Fruit fly (Drosophila melanogaster) whole organism, embryonic: ENCODE measurements around the gene Fer3HCH.

Experiments
- Abd-B ChIP-seq: fragments of 200-800 bp; sonication (Bioruptor generic); optimal IDR thresholded peaks from 2 replicates; lab custom pipeline; 2018; ENCODE audit warnings: missing biosample characterization, mild to moderate bottlenecking, missing genetic modification characterization, moderate library complexity
- B-H1 ChIP-seq: fragments of 200-800 bp; sonication (Bioruptor generic); IDR thresholded peaks from 3 replicates; pipeline ENCODE4 v1.3.6; 2022; ENCODE audit warnings: missing biosample characterization, missing genetic modification characterization
- B-H2 ChIP-seq: fragments of 200-800 bp; sonication (Bioruptor generic); optimal IDR thresholded peaks from 2 replicates; lab custom pipeline; 2018; ENCODE audit warnings: missing biosample characterization, mild to moderate bottlenecking, missing genetic modification characterization
- BtbVII ChIP-seq: fragments of 200-800 bp; sonication (Bioruptor generic); optimal IDR thresholded peaks from 3 replicates; lab custom pipeline; 2017; ENCODE audit warnings: missing biosample characterization, mild to moderate bottlenecking, missing genetic modification characterization
- CG10321 ChIP-seq: fragments of 200-800 bp; sonication (Bioruptor generic); IDR thresholded peaks from 2 replicates; pipeline ENCODE4 v1.3.6; 2022; ENCODE audit warnings: missing biosample characterization, missing genetic modification characterization
- CG11695 ChIP-seq: fragments of 200-800 bp; sonication (Bioruptor generic); IDR thresholded peaks from 3 replicates; pipeline ENCODE4 v1.3.6; 2022; ENCODE audit warnings: missing biosample characterization, missing genetic modification characterization
- CG12219 ChIP-seq: fragments of 200-800 bp; sonication (Bioruptor generic); optimal IDR thresholded peaks from 3 replicates; lab custom pipeline; 2018; ENCODE audit warnings: missing biosample characterization, mild to moderate bottlenecking, missing genetic modification characterization
- CG1233 ChIP-seq: fragments of 200-800 bp; sonication (Bioruptor generic); optimal IDR thresholded peaks from 4 replicates; lab custom pipeline; 2018; ENCODE audit warnings: missing biosample characterization, mild to moderate bottlenecking, missing genetic modification characterization
- CG13287 ChIP-seq: fragments of 200-800 bp; sonication (Bioruptor generic); IDR thresholded peaks from 2 replicates; pipeline ENCODE4 v1.3.6; 2022; ENCODE audit warnings: missing biosample characterization, missing genetic modification characterization; ENCODE audit not compliant: partially characterized antibody
- CG13296 ChIP-seq: fragments of 200-800 bp; sonication (Bioruptor generic); optimal IDR thresholded peaks from 3 replicates; lab custom pipeline; 2018; ENCODE audit warnings: missing biosample characterization, mild to moderate bottlenecking, missing genetic modification characterization
- CG14050 ChIP-seq: fragments of 200-800 bp; sonication (Bioruptor generic); IDR thresholded peaks from 3 replicates; pipeline ENCODE4 v1.3.6; 2022; ENCODE audit warnings: missing biosample characterization, missing genetic modification characterization
- CG17568 ChIP-seq: fragments of 200-800 bp; sonication (Bioruptor generic); optimal IDR thresholded peaks from 2 replicates; lab custom pipeline; 2018; ENCODE audit warnings: missing biosample characterization, mild to moderate bottlenecking, missing genetic modification characterization, moderate library complexity
- CG17612 ChIP-seq: fragments of 200-800 bp; sonication (Bioruptor generic); IDR thresholded peaks from 2 replicates; pipeline ENCODE4 v1.3.6; 2022; ENCODE audit warnings: missing biosample characterization, missing genetic modification characterization
- CG18011 ChIP-seq: fragments of 200-800 bp; sonication (Bioruptor generic); optimal IDR thresholded peaks from 2 replicates; lab custom pipeline; 2017; ENCODE audit warnings: missing biosample characterization, missing genetic modification characterization, mild to moderate bottlenecking, moderate library complexity, missing genotype
- CG2678 ChIP-seq: fragments of 200-800 bp; sonication (Bioruptor generic); optimal IDR thresholded peaks from 3 replicates; lab custom pipeline; 2019; ENCODE audit warnings: missing biosample characterization, mild to moderate bottlenecking, missing genetic modification characterization, moderate library complexity
- CG3281 ChIP-seq: fragments of 200-800 bp; sonication (Bioruptor generic); optimal IDR thresholded peaks from 3 replicates; lab custom pipeline; 2017; ENCODE audit warnings: missing biosample characterization, mild to moderate bottlenecking, missing genetic modification characterization
- CG34376 ChIP-seq: fragments of 200-800 bp; sonication (Bioruptor generic); optimal IDR thresholded peaks from 2 replicates; lab custom pipeline; 2018; ENCODE audit warnings: missing biosample characterization, mild to moderate bottlenecking, missing genetic modification characterization
- CG34422 ChIP-seq: fragments of 200-800 bp; sonication (Bioruptor generic); IDR thresholded peaks from 3 replicates; pipeline ENCODE4 v1.3.6; 2022; ENCODE audit warnings: missing biosample characterization, missing genetic modification characterization
- CG4730 ChIP-seq: fragments of 200-800 bp; sonication (Bioruptor generic); IDR thresholded peaks from 2 replicates; pipeline ENCODE4 v1.3.6; 2022; ENCODE audit warnings: missing biosample characterization, missing genetic modification characterization
- CG6813 ChIP-seq: fragments of 200-800 bp; sonication (Bioruptor generic); optimal IDR thresholded peaks from 2 replicates; lab custom pipeline; 2017; ENCODE audit warnings: missing biosample characterization, missing genetic modification characterization, mild to moderate bottlenecking, moderate library complexity, missing genetic modification reagents
- CG7372 ChIP-seq: fragments of 200-800 bp; sonication (Bioruptor generic); IDR thresholded peaks from 2 replicates; pipeline ENCODE4 v1.3.6; 2022; ENCODE audit warnings: missing biosample characterization, missing genetic modification characterization
- CG7839 ChIP-seq: fragments of 200-800 bp; sonication (Bioruptor generic); optimal IDR thresholded peaks from 3 replicates; lab custom pipeline; 2018; ENCODE audit warnings: missing biosample characterization, mild to moderate bottlenecking, missing genetic modification characterization, moderate library complexity
- CG9817 ChIP-seq: fragments of 200-800 bp; sonication (Bioruptor generic); optimal IDR thresholded peaks from 2 replicates; lab custom pipeline; 2018; ENCODE audit warnings: missing biosample characterization, mild to moderate bottlenecking, missing genetic modification characterization, moderate library complexity
- Chrac-16 ChIP-seq: fragments of 200-800 bp; sonication (Bioruptor generic); optimal IDR thresholded peaks from 3 replicates; lab custom pipeline; 2016; ENCODE audit warnings: missing biosample characterization, missing genetic modification characterization
- D19B ChIP-seq: fragments of 200-800 bp; sonication (Bioruptor generic); optimal IDR thresholded peaks from 2 replicates; lab custom pipeline; 2017; ENCODE audit warnings: missing biosample characterization, mild to moderate bottlenecking, missing genetic modification characterization
- Deaf1 ChIP-seq: fragments of 200-800 bp; optimal IDR thresholded peaks from 3 replicates; lab custom pipeline; 2019; ENCODE audit warnings: missing biosample characterization, mild to moderate bottlenecking, missing genetic modification characterization, moderate library complexity
- Dek ChIP-seq: fragments of 200-800 bp; sonication (Bioruptor generic); optimal IDR thresholded peaks from 3 replicates; lab custom pipeline; 2019; ENCODE audit warnings: missing biosample characterization, mild to moderate bottlenecking, missing genetic modification characterization, moderate library complexity
- Fer1 ChIP-seq: fragments of 200-800 bp; sonication (Bioruptor generic); optimal IDR thresholded peaks from 2 replicates; lab custom pipeline; 2017; ENCODE audit warnings: missing biosample characterization, mild to moderate bottlenecking, missing genetic modification characterization
- GATAe ChIP-seq: fragments of 200-800 bp; sonication (Bioruptor generic); conservative IDR thresholded peaks from 2 replicates; pipeline ENCODE4 v1.3.6; 2022; ENCODE audit warnings: missing biosample characterization, missing genetic modification characterization
- Hr51 ChIP-seq, 2 experiments: fragments of 200-800 bp; sonication (Bioruptor generic); optimal IDR thresholded peaks; 2 replicates in 1 of 2; 3 replicates in 1 of 2; lab custom pipeline; 2016 to 2018; ENCODE audit warnings: missing biosample characterization in 2 of 2, missing genetic modification characterization in 2 of 2, mild to moderate bottlenecking in 1 of 2, moderate library complexity in 1 of 2
- Max ChIP-seq: fragments of 200-800 bp; sonication (Bioruptor generic); optimal IDR thresholded peaks from 2 replicates; lab custom pipeline; 2016; ENCODE audit warnings: missing biosample characterization, mild to moderate bottlenecking, missing genetic modification characterization
- Ssrp ChIP-seq: fragments of 200-800 bp; sonication (Bioruptor generic); optimal IDR thresholded peaks from 2 replicates; lab custom pipeline; 2018; ENCODE audit warnings: missing biosample characterization, mild to moderate bottlenecking, missing genetic modification characterization, moderate library complexity
- caup ChIP-seq: fragments of 200-800 bp; sonication (Bioruptor generic); optimal IDR thresholded peaks from 3 replicates; lab custom pipeline; 2017; ENCODE audit warnings: missing biosample characterization, mild to moderate bottlenecking, missing genetic modification characterization, moderate library complexity; ENCODE audit not compliant: severe bottlenecking
- danr ChIP-seq: fragments of 200-800 bp; sonication (Bioruptor generic); IDR thresholded peaks from 2 replicates; pipeline ENCODE4 v1.3.6; 2022; ENCODE audit warnings: missing biosample characterization, missing genetic modification characterization
- dysf ChIP-seq: fragments of 200-800 bp; sonication (Bioruptor generic); IDR thresholded peaks from 3 replicates; pipeline ENCODE4 v1.3.6; 2022; ENCODE audit warnings: missing biosample characterization, missing genetic modification characterization
- ems ChIP-seq: fragments of 200-800 bp; sonication (Bioruptor generic); optimal IDR thresholded peaks from 3 replicates; lab custom pipeline; 2016; ENCODE audit warnings: missing biosample characterization, missing genetic modification characterization
- gcm ChIP-seq: fragments of 200-800 bp; sonication (Bioruptor generic); optimal IDR thresholded peaks from 2 replicates; lab custom pipeline; 2019; ENCODE audit warnings: missing biosample characterization, mild to moderate bottlenecking, missing genetic modification characterization, moderate library complexity
- grn ChIP-seq: fragments of 200-800 bp; sonication (Bioruptor generic); optimal IDR thresholded peaks from 3 replicates; lab custom pipeline; 2017; ENCODE audit warnings: missing biosample characterization, missing genetic modification characterization
- lab ChIP-seq: fragments of 200-800 bp; sonication (Bioruptor generic); optimal IDR thresholded peaks from 3 replicates; lab custom pipeline; 2017; ENCODE audit warnings: missing biosample characterization, missing genetic modification characterization, mild to moderate bottlenecking, moderate library complexity, missing genetic modification reagents
- lbe ChIP-seq: fragments of 200-800 bp; sonication (Bioruptor generic); optimal IDR thresholded peaks from 2 replicates; lab custom pipeline; 2016; ENCODE audit warnings: missing biosample characterization, mild to moderate bottlenecking, missing genetic modification characterization
- mam ChIP-seq: fragments of 200-800 bp; sonication (Bioruptor generic); optimal IDR thresholded peaks from 3 replicates; lab custom pipeline; 2016; ENCODE audit warnings: missing biosample characterization, missing genetic modification characterization
- mirr ChIP-seq: fragments of 200-800 bp; sonication (Bioruptor generic); optimal IDR thresholded peaks from 3 replicates; lab custom pipeline; 2018; ENCODE audit warnings: missing biosample characterization, mild to moderate bottlenecking, missing genetic modification characterization
- oc ChIP-seq: fragments of 200-800 bp; sonication (Bioruptor generic); optimal IDR thresholded peaks from 2 replicates; lab custom pipeline; 2018; ENCODE audit warnings: missing biosample characterization, mild to moderate bottlenecking, missing genetic modification characterization, moderate library complexity
- ro ChIP-seq: fragments of 200-800 bp; sonication (Bioruptor generic); IDR thresholded peaks from 2 replicates; pipeline ENCODE4 v1.3.6; 2022; ENCODE audit warnings: missing biosample characterization, missing genetic modification characterization
- sim ChIP-seq: fragments of 200-800 bp; sonication (Bioruptor generic); IDR thresholded peaks from 2 replicates; pipeline ENCODE4 v1.3.6; 2022; ENCODE audit warnings: missing biosample characterization, missing genetic modification characterization
- so ChIP-seq: fragments of 200-800 bp; sonication (Bioruptor generic); IDR thresholded peaks from 3 replicates; pipeline ENCODE4 v1.3.6; 2022; ENCODE audit warnings: missing biosample characterization, missing genetic modification characterization
- sob ChIP-seq: fragments of 200-800 bp; sonication (Bioruptor generic); IDR thresholded peaks from 2 replicates; pipeline ENCODE4 v1.3.6; 2022; ENCODE audit warnings: missing biosample characterization, missing genetic modification characterization
- sug ChIP-seq: fragments of 200-800 bp; optimal IDR thresholded peaks from 2 replicates; lab custom pipeline; 2019; ENCODE audit warnings: missing biosample characterization, mild to moderate bottlenecking, missing genetic modification characterization, moderate library complexity
- unpg ChIP-seq: fragments of 200-800 bp; sonication (Bioruptor generic); optimal IDR thresholded peaks from 3 replicates; lab custom pipeline; 2018; ENCODE audit warnings: missing biosample characterization, mild to moderate bottlenecking, missing genetic modification characterization, moderate library complexity
- wdn ChIP-seq: fragments of 200-800 bp; sonication (Bioruptor generic); IDR thresholded peaks from 2 replicates; pipeline ENCODE4 v1.3.6; 2022; ENCODE audit warnings: missing biosample characterization, missing genetic modification characterization

Fer3HCH gene

dm6 chrX:13109583-13110126 is 1.7 kb upstream of the Fer3HCH start (continued):
- TF ChIP-seq danr (GFP tag; lab: Robert Waterston, UW) = no peak
- peak; percentile 71 for TF ChIP-seq unpg (GFP tag; lab: Kevin White, UChicago)
- 0 out of 2 replicates have a peak, but pooled peaks have one; percentile 13 for TF ChIP-seq CG4730 (GFP tag; lab: Robert Waterston, UW)
- peak; percentile 62; the same call in 1 of the 3 replicates for TF ChIP-seq so
- TF ChIP-seq BtbVII (GFP tag; lab: Kevin White, UChicago) = peak; percentile 13
- TF ChIP-seq CG9817 (tag; lab: Kevin White, UChicago) = peak; percentile 25
- peak; percentile 35 for TF ChIP-seq Abd-B
- TF ChIP-seq wdn (GFP tag; lab: Robert Waterston, UW) = no peak
- TF ChIP-seq CG13296 (GFP tag; lab: Kevin White, UChicago) = peak; percentile 38
- TF ChIP-seq GATAe (GFP tag; lab: Robert Waterston, UW) = no peak
- 0 out of 2 replicates have a peak, but pooled peaks have one; percentile 22 for TF ChIP-seq CG7372 (GFP tag; lab: Robert Waterston, UW)
- peak; percentile 88 for TF ChIP-seq D19B (GFP tag; lab: Kevin White, UChicago)
- TF ChIP-seq CG14050 (GFP tag; lab: Robert Waterston, UW) = 0 out of 3 replicates have a peak, but pooled peaks have one; percentile 20
- TF ChIP-seq caup (GFP tag; lab: Kevin White, UChicago) = peak; percentile 2
- peak; percentile 44; the same call in 1 of the 2 replicates for TF ChIP-seq CG10321 (GFP tag; lab: Robert Waterston, UW)
- peak; percentile 55 for TF ChIP-seq Fer1 (GFP tag; lab: Kevin White, UChicago)
- TF ChIP-seq dysf (GFP tag; lab: Robert Waterston, UW) = peak; percentile 75
- peak; percentile 43 for TF ChIP-seq Dek (tag; lab: Kevin White, UChicago)
- no peak for TF ChIP-seq CG17568 (GFP tag; lab: Kevin White, UChicago)
- peak; percentile 22 for TF ChIP-seq Ssrp (tag; lab: Kevin White, UChicago)
- TF ChIP-seq Deaf1 = peak; percentile 28
- TF ChIP-seq CG18011 (GFP tag; lab: Kevin White, UChicago) = no peak
- TF ChIP-seq ro (GFP tag; lab: Robert Waterston, UW) = no peak
- TF ChIP-seq B-H1 (GFP tag; lab: Robert Waterston, UW) = peak; percentile 49
- peak; percentile 41; the same call in 1 of the 3 replicates for TF ChIP-seq CG34422
- no peak for TF ChIP-seq gcm (GFP tag; lab: Kevin White, UChicago)
- no peak for TF ChIP-seq Max
- peak; percentile 61; the same call in 2 of the 3 replicates for TF ChIP-seq CG11695
- TF ChIP-seq CG7839 (tag; lab: Kevin White, UChicago) = peak; percentile 61
- TF ChIP-seq CG17612 (GFP tag; lab: Robert Waterston, UW) = no peak
- no peak for TF ChIP-seq lbe (GFP tag; lab: Kevin White, UChicago)

dm6 chrX:13105220-13105619 is 2.8 kb downstream of the Fer3HCH start:
- TF ChIP-seq Chrac-16 (no peak), unpg (GFP tag; lab: Kevin White, UChicago) (peak; percentile 43), CG6813 (GFP tag; lab: Kevin White, UChicago) (peak; percentile 22), mirr (peak; percentile 62), CG34376 (peak; percentile 42), oc (tag; lab: Kevin White, UChicago) (no peak), lab (peak; percentile 28), grn (GFP tag; lab: Kevin White, UChicago) (no peak), CG3281 (GFP tag; lab: Kevin White, UChicago) (peak; percentile 34), Hr51 (GFP tag; optimal IDR thresholded peaks at IDR 0.05; lab: Kevin White, UChicago) (peak in 1 of 2 experiments; percentile 13), sob (GFP tag; lab: Robert Waterston, UW) (no peak), CG1233 (GFP tag; lab: Kevin White, UChicago) (no peak), mam (GFP tag; lab: Kevin White, UChicago) (no peak), sug (peak; percentile 52), B-H2 (GFP tag; lab: Kevin White, UChicago) (peak; percentile 12), CG13287 (GFP tag; lab: Robert Waterston, UW) (no peak), ems (GFP tag; lab: Kevin White, UChicago) (no peak), sim (GFP tag; lab: Robert Waterston, UW) (no peak), CG2678 (tag; lab: Kevin White, UChicago) (peak; percentile 39), CG12219 (GFP tag; lab: Kevin White, UChicago) (peak; percentile 22)
